Worm (Caenorhabditis elegans) whole organism, L3 larva: Measurements from ENCODE around the gene ckb-4.

Experiments
- ceh-28 ChIP-seq: fragments of 150-350 bp; optimal IDR thresholded peaks from 2 replicates; lab custom pipeline; 2014; ENCODE audit warnings: missing biosample characterization, missing genetic modification reagents, missing genetic modification characterization
- nhr-67 ChIP-seq: fragments of 150-350 bp; optimal IDR thresholded peaks from 2 replicates; lab custom pipeline; 2014; ENCODE audit warnings: missing biosample characterization, missing genetic modification characterization

DNA sequence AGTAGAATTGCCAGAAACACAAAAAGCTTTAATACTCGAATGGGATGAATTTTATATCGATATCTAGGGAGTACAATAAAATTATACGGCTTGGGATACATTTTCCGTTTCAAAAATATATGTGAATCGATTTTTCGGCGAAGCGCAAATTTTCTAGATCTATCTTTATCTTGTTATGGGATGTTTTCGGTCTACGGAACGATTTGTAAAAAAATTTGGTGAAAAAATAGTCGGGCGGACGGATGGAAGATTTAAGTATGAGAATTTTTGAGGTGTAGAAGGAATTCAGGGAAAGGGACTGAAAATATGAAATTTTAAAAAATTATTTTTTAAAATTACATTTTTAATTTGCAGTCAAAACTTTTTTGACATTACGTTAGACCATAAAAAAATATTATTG is 3.3 kb downstream of the ckb-4 start, which contains the start of gene F22F7.4:
- no peak for TF ChIP-seq ceh-28 (tag; lab: Kevin White, UChicago)
- TF ChIP-seq nhr-67 (tag; lab: Kevin White, UChicago) = no peak
